Fruit fly (Drosophila melanogaster) whole organism, embryonic: ENCODE results near the gene Txl.

ENCODE experiments used
- Abd-B ChIP-seq: fragments of 200-800 bp; sonication (Bioruptor generic); optimal IDR thresholded peaks from 2 replicates; lab custom pipeline; 2018; ENCODE audit warnings: missing biosample characterization, mild to moderate bottlenecking, missing genetic modification characterization, moderate library complexity
- CG10462 ChIP-seq: fragments of 200-800 bp; sonication (Bioruptor generic); optimal IDR thresholded peaks from 2 replicates; lab custom pipeline; 2016; ENCODE audit warnings: missing biosample characterization, missing genetic modification characterization
- CG11723 ChIP-seq: fragments of 200-800 bp; sonication (Bioruptor generic); optimal IDR thresholded peaks from 2 replicates; lab custom pipeline; 2017; ENCODE audit warnings: missing biosample characterization, mild to moderate bottlenecking, missing genetic modification characterization
- CG12659 ChIP-seq: fragments of 200-800 bp; sonication (Bioruptor generic); optimal IDR thresholded peaks from 3 replicates; lab custom pipeline; 2017; ENCODE audit warnings: mild to moderate bottlenecking, missing biosample characterization, missing genetic modification reagents, missing genetic modification characterization
- CG13624 ChIP-seq: fragments of 200-800 bp; sonication (Bioruptor generic); optimal IDR thresholded peaks from 2 replicates; lab custom pipeline; 2016; ENCODE audit warnings: missing biosample characterization, missing genetic modification characterization
- CG15011 ChIP-seq: fragments of 200-800 bp; sonication (Bioruptor generic); optimal IDR thresholded peaks from 3 replicates; lab custom pipeline; 2018; ENCODE audit warnings: missing biosample characterization, mild to moderate bottlenecking, missing genetic modification characterization
- CG15696 ChIP-seq: fragments of 200-800 bp; sonication (Bioruptor generic); optimal IDR thresholded peaks from 2 replicates; lab custom pipeline; 2019; ENCODE audit warnings: missing biosample characterization, mild to moderate bottlenecking, missing genetic modification characterization, moderate library complexity
- CG17612 ChIP-seq: fragments of 200-800 bp; sonication (Bioruptor generic); IDR thresholded peaks from 2 replicates; pipeline ENCODE4 v1.3.6; 2022; ENCODE audit warnings: missing biosample characterization, missing genetic modification characterization
- CG17912 ChIP-seq: fragments of 200-800 bp; sonication (Bioruptor generic); optimal IDR thresholded peaks from 2 replicates; lab custom pipeline; 2018; ENCODE audit warnings: missing biosample characterization, mild to moderate bottlenecking, missing genetic modification characterization
- CG1832 ChIP-seq: fragments of 200-800 bp; sonication (Bioruptor generic); optimal IDR thresholded peaks from 2 replicates; lab custom pipeline; 2017; ENCODE audit warnings: missing biosample characterization, mild to moderate bottlenecking, missing genetic modification characterization, inconsistent platforms
- CG18599 ChIP-seq: fragments of 200-800 bp; sonication (Bioruptor generic); optimal IDR thresholded peaks from 3 replicates; lab custom pipeline; 2017; ENCODE audit warnings: missing biosample characterization, missing genetic modification characterization, mild to moderate bottlenecking, moderate library complexity, missing genetic modification reagents
- CG3847 ChIP-seq: fragments of 200-800 bp; sonication (Bioruptor generic); IDR thresholded peaks from 2 replicates; pipeline ENCODE4 v1.3.6; 2022; ENCODE audit warnings: missing biosample characterization, missing genetic modification characterization
- CG7271 ChIP-seq: fragments of 200-800 bp; sonication (Bioruptor generic); optimal IDR thresholded peaks from 2 replicates; lab custom pipeline; 2018; ENCODE audit warnings: missing biosample characterization, mild to moderate bottlenecking, missing genetic modification characterization, moderate library complexity
- CTCF ChIP-seq: fragments of 200-800 bp; sonication (Bioruptor generic); optimal IDR thresholded peaks from 2 replicates; lab custom pipeline; 2017; ENCODE audit warnings: missing biosample characterization, mild to moderate bottlenecking, missing genetic modification characterization, moderate library complexity
- CkIIα-i1 ChIP-seq: fragments of 200-800 bp; sonication (Bioruptor generic); IDR thresholded peaks from 2 replicates; pipeline ENCODE4 v1.3.6; 2022; ENCODE audit warnings: missing biosample characterization, missing genetic modification characterization
- Deaf1 ChIP-seq: fragments of 200-800 bp; optimal IDR thresholded peaks from 3 replicates; lab custom pipeline; 2019; ENCODE audit warnings: missing biosample characterization, mild to moderate bottlenecking, missing genetic modification characterization, moderate library complexity
- Dek ChIP-seq: fragments of 200-800 bp; sonication (Bioruptor generic); optimal IDR thresholded peaks from 3 replicates; lab custom pipeline; 2019; ENCODE audit warnings: missing biosample characterization, mild to moderate bottlenecking, missing genetic modification characterization, moderate library complexity
- Dip2 ChIP-seq: fragments of 200-800 bp; sonication (Bioruptor generic); IDR thresholded peaks from 2 replicates; pipeline ENCODE4 v1.3.6; 2022; ENCODE audit warnings: missing biosample characterization, missing genetic modification characterization
- Doc2 ChIP-seq: fragments of 200-800 bp; sonication (Bioruptor generic); IDR thresholded peaks from 2 replicates; pipeline ENCODE4 v1.3.6; 2022; ENCODE audit warnings: missing biosample characterization, missing genetic modification characterization
- Drgx ChIP-seq: fragments of 200-800 bp; sonication (Bioruptor generic); IDR thresholded peaks from 2 replicates; pipeline ENCODE4 v1.3.6; 2022; ENCODE audit warnings: missing biosample characterization, missing genetic modification characterization
- Ets65A ChIP-seq: fragments of 200-800 bp; sonication (Bioruptor generic); peaks from one replicate; lab custom pipeline; 2016; ENCODE audit warnings: missing biosample characterization, missing genetic modification characterization
- Fer2 ChIP-seq: fragments of 200-800 bp; sonication (Bioruptor generic); optimal IDR thresholded peaks from 2 replicates; lab custom pipeline; 2018; ENCODE audit warnings: missing biosample characterization, mild to moderate bottlenecking, missing genetic modification characterization, moderate library complexity
- Hmr ChIP-seq: fragments of 200-800 bp; sonication (Bioruptor generic); optimal IDR thresholded peaks from 3 replicates; lab custom pipeline; 2017; ENCODE audit warnings: mild to moderate bottlenecking, missing biosample characterization, missing genetic modification reagents, missing genetic modification characterization
- Hmx ChIP-seq: fragments of 200-800 bp; sonication (Bioruptor generic); optimal IDR thresholded peaks from 2 replicates; lab custom pipeline; 2016; ENCODE audit warnings: missing biosample characterization, missing genetic modification characterization
- Hr39 ChIP-seq: fragments of >200 bp; optimal IDR thresholded peaks from 2 replicates; lab custom pipeline; 2017
- Jarid2 ChIP-seq: fragments of 200-800 bp; sonication (Bioruptor generic); optimal IDR thresholded peaks from 3 replicates; lab custom pipeline; 2017; ENCODE audit warnings: mild to moderate bottlenecking, missing biosample characterization, missing genetic modification reagents, missing genetic modification characterization
- Meics ChIP-seq: fragments of 200-800 bp; sonication (Bioruptor generic); optimal IDR thresholded peaks from 2 replicates; lab custom pipeline; 2017; ENCODE audit warnings: missing biosample characterization, mild to moderate bottlenecking, missing genetic modification characterization
- NFAT ChIP-seq: fragments of 200-800 bp; sonication (Bioruptor generic); IDR thresholded peaks from 2 replicates; pipeline ENCODE4 v1.3.6; 2022; ENCODE audit warnings: missing biosample characterization, missing genetic modification characterization
- Nf-YC ChIP-seq: fragments of 200-800 bp; optimal IDR thresholded peaks from 3 replicates; lab custom pipeline; 2019; ENCODE audit warnings: missing biosample characterization, mild to moderate bottlenecking, missing genetic modification characterization, moderate library complexity
- NfI ChIP-seq: fragments of 200-800 bp; sonication (Bioruptor generic); optimal IDR thresholded peaks from 3 replicates; lab custom pipeline; 2018; ENCODE audit warnings: missing biosample characterization, mild to moderate bottlenecking, missing genetic modification characterization, moderate library complexity
- Oli ChIP-seq: fragments of 200-800 bp; sonication (Bioruptor generic); optimal IDR thresholded peaks from 2 replicates; lab custom pipeline; 2018; ENCODE audit warnings: missing biosample characterization, mild to moderate bottlenecking, missing genetic modification characterization, moderate library complexity
- Sox100B ChIP-seq: fragments of 200-800 bp; sonication (Bioruptor generic); optimal IDR thresholded peaks from 3 replicates; lab custom pipeline; 2018; ENCODE audit warnings: missing biosample characterization, mild to moderate bottlenecking, missing genetic modification characterization
- Sry-δ ChIP-seq: fragments of 200-800 bp; sonication (Bioruptor generic); optimal IDR thresholded peaks from 2 replicates; lab custom pipeline; 2016; ENCODE audit warnings: missing biosample characterization, missing genetic modification characterization
- Trl ChIP-seq, 3 experiments: fragments of >200 bp in 2 of 3; fragments of 200-800 bp in 1 of 3; sonication (Bioruptor generic) in 1 of 3; optimal IDR thresholded peaks; 2 replicates in 1 of 3; 3 replicates in 2 of 3; lab custom pipeline; 2016 to 2017; ENCODE audit warnings: missing biosample characterization in 1 of 3, missing genetic modification characterization in 1 of 3
- al ChIP-seq: fragments of 200-800 bp; sonication (Bioruptor generic); IDR thresholded peaks from 2 replicates; pipeline ENCODE4 v1.3.6; 2022; ENCODE audit warnings: missing biosample characterization, missing genetic modification characterization
- cas ChIP-seq: fragments of 200-800 bp; sonication (Bioruptor generic); IDR thresholded peaks from 2 replicates; pipeline ENCODE4 v1.3.6; 2022; ENCODE audit warnings: missing biosample characterization, missing genetic modification characterization
- dysf ChIP-seq: fragments of 200-800 bp; sonication (Bioruptor generic); IDR thresholded peaks from 3 replicates; pipeline ENCODE4 v1.3.6; 2022; ENCODE audit warnings: missing biosample characterization, missing genetic modification characterization
- ftz-f1 ChIP-seq: fragments of 200-800 bp; sonication (Bioruptor generic); optimal IDR thresholded peaks from 2 replicates; lab custom pipeline; 2016; ENCODE audit warnings: missing biosample characterization, missing genetic modification characterization
- fu2 ChIP-seq: fragments of 200-800 bp; sonication (Bioruptor generic); optimal IDR thresholded peaks from 2 replicates; lab custom pipeline; 2016; ENCODE audit warnings: missing biosample characterization, missing genetic modification characterization
- her ChIP-seq: fragments of 200-800 bp; sonication (Bioruptor generic); optimal IDR thresholded peaks from 2 replicates; lab custom pipeline; 2016; ENCODE audit warnings: missing biosample characterization, missing genetic modification characterization
- inv ChIP-seq: fragments of 200-800 bp; sonication (Bioruptor generic); IDR thresholded peaks from 2 replicates; pipeline ENCODE4 v1.3.6; 2022; ENCODE audit warnings: missing biosample characterization, missing genetic modification characterization; ENCODE audit not compliant: partially characterized antibody
- mirr ChIP-seq: fragments of 200-800 bp; sonication (Bioruptor generic); optimal IDR thresholded peaks from 3 replicates; lab custom pipeline; 2018; ENCODE audit warnings: missing biosample characterization, mild to moderate bottlenecking, missing genetic modification characterization
- peb ChIP-seq: fragments of 200-800 bp; sonication (Bioruptor generic); IDR thresholded peaks from 2 replicates; pipeline ENCODE4 v1.3.6; 2022; ENCODE audit warnings: missing biosample characterization, missing genetic modification characterization
- pum ChIP-seq: fragments of 200-800 bp; sonication (Bioruptor generic); optimal IDR thresholded peaks from 2 replicates; lab custom pipeline; 2016; ENCODE audit warnings: missing biosample characterization, missing genetic modification characterization
- slbo ChIP-seq: fragments of 200-800 bp; sonication (Bioruptor generic); IDR thresholded peaks from 2 replicates; pipeline ENCODE4 v1.3.6; 2022; ENCODE audit warnings: missing biosample characterization, missing genetic modification characterization
- sna ChIP-seq: fragments of 200-800 bp; sonication (Bioruptor generic); IDR thresholded peaks from 2 replicates; pipeline ENCODE4 v1.3.6; 2022; ENCODE audit warnings: missing biosample characterization, missing genetic modification characterization; ENCODE audit not compliant: partially characterized antibody
- sob ChIP-seq: fragments of 200-800 bp; sonication (Bioruptor generic); IDR thresholded peaks from 2 replicates; pipeline ENCODE4 v1.3.6; 2022; ENCODE audit warnings: missing biosample characterization, missing genetic modification characterization
- tap ChIP-seq: fragments of 200-800 bp; optimal IDR thresholded peaks from 3 replicates; lab custom pipeline; 2019; ENCODE audit warnings: missing biosample characterization, mild to moderate bottlenecking, missing genetic modification characterization, moderate library complexity
- vnd ChIP-seq: fragments of 200-800 bp; sonication (Bioruptor generic); IDR thresholded peaks from 3 replicates; pipeline ENCODE4 v1.3.6; 2022; ENCODE audit warnings: missing biosample characterization, missing genetic modification characterization; ENCODE audit not compliant: partially characterized antibody
- zf30C ChIP-seq: fragments of 200-800 bp; sonication (Bioruptor generic); optimal IDR thresholded peaks from 3 replicates; lab custom pipeline; 2018; ENCODE audit warnings: missing biosample characterization, mild to moderate bottlenecking, missing genetic modification characterization

Gene Txl

dm6 chr3L:5768532-5769497 is 3.2 kb downstream of the Txl start, which contains the start of the genes Ppat-Dpck and scny (continued):
- TF ChIP-seq Doc2 (GFP tag; lab: Robert Waterston, UW) (no peak), CG13624 (peak; percentile 18), Abd-B (no peak), zf30C (GFP tag; lab: Kevin White, UChicago) (no peak), her (no peak), CG11723 (GFP tag; lab: Kevin White, UChicago) (no peak), CG7271 (tag; lab: Kevin White, UChicago) (no peak), Fer2 (tag; lab: Kevin White, UChicago) (no peak), fu2 (no peak), Dek (tag; lab: Kevin White, UChicago) (no peak), CTCF (GFP tag; lab: Kevin White, UChicago) (no peak), Drgx (GFP tag; lab: Robert Waterston, UW) (0 out of 2 replicates have a peak, but pooled peaks have one; percentile 8), CG15011 (GFP tag; lab: Kevin White, UChicago) (no peak), CG17612 (GFP tag; lab: Robert Waterston, UW) (no peak), Sry-δ (GFP tag; lab: Kevin White, UChicago) (peak; percentile 82), tap (tag; lab: Kevin White, UChicago) (no peak), pum (GFP tag; lab: Kevin White, UChicago) (no peak), CG1832 (GFP tag; lab: Kevin White, UChicago) (no peak), Sox100B (no peak), CG3847 (GFP tag; lab: Robert Waterston, UW) (peak; percentile 55), Dip2 (GFP tag; lab: Robert Waterston, UW) (no peak), Hmr (GFP tag; lab: Kevin White, UChicago) (no peak), Ets65A (GFP tag; lab: Kevin White, UChicago) (no peak), Hmx (GFP tag; lab: Kevin White, UChicago) (no peak), Jarid2 (GFP tag; lab: Kevin White, UChicago) (no peak), Oli (tag; lab: Kevin White, UChicago) (no peak), CG10462 (GFP tag; lab: Kevin White, UChicago) (peak; percentile 42), Hr39 (lab: Kevin White, UChicago) (no peak), CG12659 (GFP tag; lab: Kevin White, UChicago) (peak; percentile 75), Nf-YC (tag; lab: Kevin White, UChicago) (peak; percentile 49), NFAT (no peak), mirr (GFP tag; lab: Kevin White, UChicago) (no peak), sna (GFP tag; lab: Robert Waterston, UW) (peak; percentile 95), Trl (optimal IDR thresholded peaks at IDR 0.05; lab: Kevin White, UChicago) (peak in 1 of 2 experiments; percentile 25), Trl (GFP tag; optimal IDR thresholded peaks at IDR 0.05; lab: Kevin White, UChicago) (no peak), peb (no peak), NfI (GFP tag; lab: Kevin White, UChicago) (no peak), CG15696 (tag; lab: Kevin White, UChicago) (peak; percentile 0), CkIIα-i1 (no peak), slbo (GFP tag; lab: Robert Waterston, UW) (no peak), dysf (GFP tag; lab: Robert Waterston, UW) (no peak), cas (GFP tag; lab: Robert Waterston, UW) (no peak), Meics (GFP tag; lab: Kevin White, UChicago) (no peak), CG17912 (no peak), ftz-f1 (peak; percentile 48), al (no peak), CG18599 (GFP tag; lab: Kevin White, UChicago) (no peak), Deaf1 (tag; lab: Kevin White, UChicago) (peak; percentile 86), vnd (GFP tag; lab: Robert Waterston, UW) (peak; percentile 91), inv (GFP tag; lab: Robert Waterston, UW) (peak; percentile 89), sob (GFP tag; lab: Robert Waterston, UW) (no peak)
